Worm (Caenorhabditis elegans): ENCODE results near the gene srz-96.

The srz-96 gene

DNA sequence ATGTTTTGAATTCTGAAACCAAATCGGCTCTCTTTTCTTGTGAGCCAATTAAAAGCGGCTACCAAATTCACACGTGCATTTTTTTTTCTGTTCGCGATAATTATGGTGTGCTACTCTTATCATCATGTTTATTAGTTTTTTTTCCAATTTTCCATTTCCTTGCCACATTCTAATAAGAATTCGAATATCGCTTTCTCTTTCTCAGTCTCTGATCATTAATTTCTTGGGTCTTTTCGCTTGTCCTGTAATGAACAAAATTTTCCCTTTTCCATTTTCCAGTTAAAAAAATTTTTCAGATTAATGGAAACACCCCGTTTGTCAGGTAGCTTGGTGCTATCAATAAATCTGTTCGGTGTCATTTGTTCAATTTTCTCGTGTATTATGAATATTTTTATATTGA, 27.5 kb upstream of the srz-96 start, which contains the start of gene srbc-26:
Gene srbc-26 (plus strand): TSS at position 301 of the 400 bp plus-strand sequence.
- TF ChIP-seq lin-39 (tag; optimal IDR thresholded peaks at IDR 0.05) (no peak), unc-130 (tag; optimal IDR thresholded peaks at IDR 0.05) (no peak), lin-13 (GFP tag; optimal IDR thresholded peaks at IDR 0.05) (no peak), mep-1 (tag; optimal IDR thresholded peaks at IDR 0.05) (no peak), ceh-90 (tag; optimal IDR thresholded peaks at IDR 0.05) (no peak), fkh-10 (GFP tag; optimal IDR thresholded peaks at IDR 0.05) (no peak), blmp-1 (tag; optimal IDR thresholded peaks at IDR 0.05) (no peak), Y116A8C.19 (tag; optimal IDR thresholded peaks at IDR 0.05; ENCODE audit: borderline replicate concordance) (no peak), nhr-90 (tag; optimal IDR thresholded peaks at IDR 0.05; ENCODE audit: poor library complexity) (no peak), lin-35 (GFP tag; optimal IDR thresholded peaks at IDR 0.05) (no peak), aly-2 (tag; optimal IDR thresholded peaks at IDR 0.05) (no peak), elt-2 (tag; optimal IDR thresholded peaks at IDR 0.05) (no peak), ceh-88 (GFP tag; IDR thresholded peaks at IDR 0.05) (no peak), hlh-4 (tag; optimal IDR thresholded peaks at IDR 0.05) (no peak), tbx-2 (tag; optimal IDR thresholded peaks at IDR 0.05) (no peak)

DNA sequence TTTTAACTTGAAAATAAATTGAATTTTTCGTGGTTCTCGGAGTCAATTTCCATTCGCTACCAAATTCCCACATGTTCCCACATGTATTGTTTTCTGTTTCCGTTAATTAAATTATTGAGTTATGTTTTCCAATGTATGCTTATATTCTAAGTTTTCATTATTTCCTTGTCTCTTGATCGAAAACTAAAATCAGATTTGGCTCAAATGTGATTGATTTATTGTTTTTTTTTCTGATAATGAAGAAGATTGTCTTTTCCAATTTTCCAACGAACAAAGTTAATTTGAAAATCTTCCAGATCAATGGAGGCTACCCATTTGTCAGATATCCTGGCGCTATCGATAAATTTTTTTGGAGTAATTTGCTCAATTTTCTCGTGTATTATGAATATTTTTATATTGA, 25.3 kb upstream of the srz-96 start, which contains the start of gene srbc-25:
Gene srbc-25 (plus strand): TSS at position 301 of the 400 bp plus-strand sequence.
- TF ChIP-seq tbx-2 (tag; optimal IDR thresholded peaks at IDR 0.05), result no peak

DNA sequence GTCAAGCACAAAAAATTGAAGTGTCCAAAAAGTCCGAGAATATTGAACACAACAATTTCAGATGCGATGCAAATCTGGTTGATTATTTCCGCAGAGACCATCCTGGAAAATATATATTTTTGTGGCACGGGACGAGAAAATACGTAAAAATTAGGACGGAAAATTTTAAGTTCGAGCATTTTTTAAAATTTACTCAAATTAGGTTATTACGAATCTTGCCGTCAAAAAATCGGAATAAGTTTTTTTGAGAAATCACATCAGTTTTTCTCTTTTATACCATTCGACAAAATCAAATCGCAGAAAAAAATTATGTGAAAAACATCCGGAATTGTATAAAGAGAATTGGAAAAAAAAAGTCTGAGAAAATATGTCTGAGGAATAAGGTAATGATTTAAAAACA, 21.1 kb upstream of the srz-96 start, which contains the start of gene srsx-1:
Gene srsx-1 (minus strand): TSS at position 101 of the 400 bp plus-strand sequence.
- TF ChIP-seq ceh-88 (GFP tag; IDR thresholded peaks at IDR 0.05) (no peak), pax-3 (tag; optimal IDR thresholded peaks at IDR 0.05) (no peak), blmp-1 (tag; optimal IDR thresholded peaks at IDR 0.05) (no peak), C34B4.2 (tag; optimal IDR thresholded peaks at IDR 0.05) (no peak), pqm-1 (tag; optimal IDR thresholded peaks at IDR 0.05) (no peak), lin-14 (GFP tag; optimal IDR thresholded peaks at IDR 0.05) (no peak), isw-1 (GFP tag; IDR thresholded peaks at IDR 0.05) (no peak)

DNA sequence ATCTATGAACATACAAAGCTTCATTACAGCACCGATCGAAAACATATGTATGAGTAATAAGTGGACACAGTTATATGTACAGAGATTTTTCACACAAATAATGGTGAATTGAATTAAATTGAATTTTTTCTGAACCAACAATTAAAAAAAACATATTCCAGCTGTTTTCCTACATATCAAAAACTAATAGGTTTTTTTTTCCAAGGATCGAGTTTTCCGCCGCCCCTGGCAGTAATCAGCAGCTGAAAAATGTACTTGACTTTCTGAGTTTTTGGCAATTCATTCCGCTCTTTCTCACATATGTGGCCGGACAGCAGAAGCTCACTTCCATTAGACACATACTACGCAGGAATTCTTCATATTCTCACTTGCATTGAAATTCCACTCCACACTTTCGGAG, 20.6 kb upstream of the srz-96 start, which contains the start of gene srh-174:
Gene srh-174 (plus strand): TSS at position 301 of the 400 bp plus-strand sequence.
- peak; percentile 45 for TF ChIP-seq hlh-4 (tag; optimal IDR thresholded peaks at IDR 0.05)
- no peak for TF ChIP-seq hpl-2 (GFP tag; optimal IDR thresholded peaks at IDR 0.05)
- no peak for TF ChIP-seq xbp-1 (tag; optimal IDR thresholded peaks at IDR 0.05)

DNA sequence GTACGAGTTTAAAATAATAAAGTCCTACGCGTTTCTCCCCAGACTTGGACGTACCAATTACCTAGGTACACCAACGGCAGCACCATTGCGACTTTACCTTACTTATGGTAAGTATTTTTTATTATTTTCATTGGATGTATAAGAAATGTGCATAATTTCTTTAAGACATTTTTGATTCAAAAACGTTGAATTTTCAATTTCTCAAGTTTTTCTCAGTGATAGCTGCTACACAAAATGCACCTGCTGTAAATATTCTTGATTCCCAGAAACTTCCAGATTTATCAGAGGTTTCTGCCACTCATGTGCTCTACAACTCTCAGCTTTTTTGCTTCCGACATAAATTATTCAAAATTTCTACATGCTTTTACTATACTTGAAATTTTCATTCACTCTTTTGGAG, 17.0 kb upstream of the srz-96 start, which contains the start of gene srh-159:
Gene srh-159 (plus strand): TSS at position 301 of the 400 bp plus-strand sequence.
- TF ChIP-seq efl-1 (optimal IDR thresholded peaks at IDR 0.05) (no peak), efl-1 (GFP tag; optimal IDR thresholded peaks at IDR 0.05 in 1 of 2) (no peak), hlh-4 (tag; optimal IDR thresholded peaks at IDR 0.05) (peak; percentile 90)

DNA sequence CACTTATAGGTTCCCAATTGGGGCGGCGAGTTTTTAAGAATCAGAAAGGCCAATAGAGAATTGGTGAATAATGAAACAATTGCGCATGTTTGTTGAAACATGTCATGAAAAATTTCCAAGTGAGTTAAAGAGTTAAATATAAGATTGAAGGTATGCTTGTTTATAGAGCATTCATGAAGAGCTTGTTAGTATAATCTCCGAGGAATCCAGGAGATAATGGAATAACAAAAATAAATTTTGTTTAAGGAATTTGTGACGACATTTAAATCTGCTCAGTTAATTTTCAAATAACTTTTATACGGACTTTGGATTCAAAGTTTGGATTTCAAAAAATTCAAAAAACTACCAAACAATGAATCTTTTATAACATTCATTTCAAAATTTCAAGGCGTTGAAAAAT, 8.6 kb upstream of the srz-96 start, which contains the start of gene str-199:
Gene str-199 (minus strand): TSS at position 101 of the 400 bp plus-strand sequence.
- TF ChIP-seq isw-1 (GFP tag; IDR thresholded peaks at IDR 0.05), result no peak
- TF ChIP-seq unc-30 (tag; optimal IDR thresholded peaks at IDR 0.05), result no peak
- TF ChIP-seq snu-23 (GFP tag; optimal IDR thresholded peaks at IDR 0.05), result no peak
- TF ChIP-seq fkh-10 (GFP tag; optimal IDR thresholded peaks at IDR 0.05), result no peak
- no peak for TF ChIP-seq lin-35 (GFP tag; optimal IDR thresholded peaks at IDR 0.05)
- no peak for TF ChIP-seq vab-15 (tag; optimal IDR thresholded peaks at IDR 0.05)
- TF ChIP-seq unc-62 (GFP tag; optimal IDR thresholded peaks at IDR 0.05), result no peak
- TF ChIP-seq nhr-77 (tag; optimal IDR thresholded peaks at IDR 0.05), result no peak

DNA sequence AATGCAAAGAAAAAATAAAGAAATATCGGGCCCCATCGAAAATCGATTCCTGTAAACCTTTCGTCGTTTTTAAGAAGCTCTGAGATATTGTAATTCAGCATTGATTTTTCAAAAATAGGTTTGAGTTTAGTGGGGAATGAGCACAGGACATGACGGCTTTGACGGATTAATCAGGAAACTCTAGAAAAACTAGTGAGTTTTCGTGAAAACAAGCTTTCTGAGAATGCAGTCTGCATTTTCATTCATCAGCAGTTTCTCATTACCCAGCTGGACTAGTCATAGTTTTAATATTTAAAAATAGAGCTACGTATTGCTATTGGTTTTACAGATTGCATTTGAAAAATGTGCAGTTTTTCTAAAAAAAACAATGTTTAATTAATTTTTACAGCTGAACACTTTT, 6.8 kb upstream of the srz-96 start, which contains the start of gene srz-47:
Gene srz-47 (minus strand): TSS at position 101 of the 400 bp plus-strand sequence.
- TF ChIP-seq nhr-20 (tag; optimal IDR thresholded peaks at IDR 0.05), result no peak
- peak; percentile 29 for TF ChIP-seq hlh-4 (tag; optimal IDR thresholded peaks at IDR 0.05)
